Fruit fly (Drosophila melanogaster) whole organism, embryonic: ENCODE results near the gene CG32054.

Experiments
- Asciz ChIP-seq: fragments of 200-800 bp; sonication (Bioruptor generic); optimal IDR thresholded peaks from 2 replicates; lab custom pipeline; 2017; ENCODE audit warnings: missing biosample characterization, mild to moderate bottlenecking, missing genetic modification characterization, missing genetic modification reagents
- CG10209 ChIP-seq: fragments of 200-800 bp; sonication (Bioruptor generic); optimal IDR thresholded peaks from 3 replicates; lab custom pipeline; 2017; ENCODE audit warnings: missing biosample characterization, mild to moderate bottlenecking, missing genetic modification characterization, missing genetic modification reagents
- CG10462 ChIP-seq: fragments of 200-800 bp; sonication (Bioruptor generic); optimal IDR thresholded peaks from 2 replicates; lab custom pipeline; 2016; ENCODE audit warnings: missing biosample characterization, missing genetic modification characterization
- CG15269 ChIP-seq: fragments of 200-800 bp; sonication (Bioruptor generic); optimal IDR thresholded peaks from 2 replicates; lab custom pipeline; 2018; ENCODE audit warnings: missing biosample characterization, mild to moderate bottlenecking, missing genetic modification characterization, moderate library complexity
- CG15601 ChIP-seq: fragments of 200-800 bp; sonication (Bioruptor generic); optimal IDR thresholded peaks from 3 replicates; lab custom pipeline; 2019; ENCODE audit warnings: missing biosample characterization, mild to moderate bottlenecking, missing genetic modification characterization, moderate library complexity
- CG18476 ChIP-seq: fragments of 200-800 bp; sonication (Bioruptor generic); optimal IDR thresholded peaks from 2 replicates; lab custom pipeline; 2016; ENCODE audit warnings: missing biosample characterization, mild to moderate bottlenecking, missing genetic modification characterization
- CG18764 ChIP-seq: fragments of 200-800 bp; sonication (Bioruptor generic); optimal IDR thresholded peaks from 3 replicates; lab custom pipeline; 2016; ENCODE audit warnings: missing biosample characterization, missing genetic modification characterization
- CG2120 ChIP-seq: fragments of 200-800 bp; sonication (Bioruptor generic); optimal IDR thresholded peaks from 3 replicates; lab custom pipeline; 2016; ENCODE audit warnings: missing biosample characterization, missing genetic modification characterization
- CG34224 ChIP-seq: fragments of 200-800 bp; sonication (Bioruptor generic); IDR thresholded peaks from 3 replicates; pipeline ENCODE4 v1.3.6; 2022; ENCODE audit warnings: missing biosample characterization, missing genetic modification characterization; ENCODE audit not compliant: partially characterized antibody
- CTCF ChIP-seq: fragments of 200-800 bp; sonication (Bioruptor generic); optimal IDR thresholded peaks from 2 replicates; lab custom pipeline; 2017; ENCODE audit warnings: missing biosample characterization, mild to moderate bottlenecking, missing genetic modification characterization, moderate library complexity
- Ets65A ChIP-seq: fragments of 200-800 bp; sonication (Bioruptor generic); peaks from one replicate; lab custom pipeline; 2016; ENCODE audit warnings: missing biosample characterization, missing genetic modification characterization
- GATAe ChIP-seq: fragments of 200-800 bp; sonication (Bioruptor generic); conservative IDR thresholded peaks from 2 replicates; pipeline ENCODE4 v1.3.6; 2022; ENCODE audit warnings: missing biosample characterization, missing genetic modification characterization
- Hey ChIP-seq: fragments of 200-800 bp; sonication (Bioruptor generic); optimal IDR thresholded peaks from 3 replicates; lab custom pipeline; 2018; ENCODE audit warnings: missing biosample characterization, mild to moderate bottlenecking, missing genetic modification characterization
- Vsx1 ChIP-seq: fragments of 200-800 bp; sonication (Bioruptor generic); optimal IDR thresholded peaks from 2 replicates; lab custom pipeline; 2017; ENCODE audit warnings: missing biosample characterization, mild to moderate bottlenecking, missing genetic modification characterization, missing genetic modification reagents
- ase ChIP-seq: fragments of 200-800 bp; sonication (Bioruptor generic); IDR thresholded peaks from 3 replicates; pipeline ENCODE4 v1.3.6; 2022; ENCODE audit warnings: missing biosample characterization, missing genetic modification characterization
- chinmo ChIP-seq: fragments of 200-800 bp; sonication (Bioruptor generic); IDR thresholded peaks from 4 replicates; pipeline ENCODE4 v1.3.6; 2022; ENCODE audit warnings: missing biosample characterization, missing genetic modification characterization; ENCODE audit not compliant: partially characterized antibody
- esg ChIP-seq: fragments of 200-800 bp; sonication (Bioruptor generic); conservative IDR thresholded peaks from 2 replicates; pipeline ENCODE4 v1.3.6; 2022; ENCODE audit warnings: missing biosample characterization, missing genetic modification characterization
- exex ChIP-seq: fragments of 200-800 bp; sonication (Bioruptor generic); optimal IDR thresholded peaks from 4 replicates; lab custom pipeline; 2018; ENCODE audit warnings: missing biosample characterization, mild to moderate bottlenecking, missing genetic modification characterization, moderate library complexity
- grn ChIP-seq: fragments of 200-800 bp; sonication (Bioruptor generic); optimal IDR thresholded peaks from 3 replicates; lab custom pipeline; 2017; ENCODE audit warnings: missing biosample characterization, missing genetic modification characterization
- insv ChIP-seq, 2 experiments: fragments of 200-800 bp; sonication (Bioruptor generic); optimal IDR thresholded peaks; 3 replicates each; lab custom pipeline; 2016 to 2018; ENCODE audit warnings: missing biosample characterization in 2 of 2, missing genetic modification characterization in 2 of 2
- mirr ChIP-seq: fragments of 200-800 bp; sonication (Bioruptor generic); optimal IDR thresholded peaks from 3 replicates; lab custom pipeline; 2018; ENCODE audit warnings: missing biosample characterization, mild to moderate bottlenecking, missing genetic modification characterization
- onecut ChIP-seq: fragments of 200-800 bp; sonication (Bioruptor generic); IDR thresholded peaks from 2 replicates; pipeline ENCODE4 v1.3.6; 2022; ENCODE audit warnings: missing biosample characterization, missing genetic modification characterization
- row ChIP-seq: fragments of 200-800 bp; sonication (Bioruptor generic); IDR thresholded peaks from 3 replicates; pipeline ENCODE4 v1.3.6; 2022; ENCODE audit warnings: missing biosample characterization, missing genetic modification characterization
- stwl ChIP-seq: fragments of 200-800 bp; sonication (Bioruptor generic); optimal IDR thresholded peaks from 3 replicates; lab custom pipeline; 2018; ENCODE audit warnings: missing biosample characterization, mild to moderate bottlenecking, missing genetic modification characterization, moderate library complexity
- sug ChIP-seq: fragments of 200-800 bp; optimal IDR thresholded peaks from 2 replicates; lab custom pipeline; 2019; ENCODE audit warnings: missing biosample characterization, mild to moderate bottlenecking, missing genetic modification characterization, moderate library complexity
- tio ChIP-seq: fragments of 200-800 bp; sonication (Bioruptor generic); optimal IDR thresholded peaks from 2 replicates; lab custom pipeline; 2017; ENCODE audit warnings: missing biosample characterization, missing genetic modification characterization, inconsistent platforms

CG32054 gene

DNA sequence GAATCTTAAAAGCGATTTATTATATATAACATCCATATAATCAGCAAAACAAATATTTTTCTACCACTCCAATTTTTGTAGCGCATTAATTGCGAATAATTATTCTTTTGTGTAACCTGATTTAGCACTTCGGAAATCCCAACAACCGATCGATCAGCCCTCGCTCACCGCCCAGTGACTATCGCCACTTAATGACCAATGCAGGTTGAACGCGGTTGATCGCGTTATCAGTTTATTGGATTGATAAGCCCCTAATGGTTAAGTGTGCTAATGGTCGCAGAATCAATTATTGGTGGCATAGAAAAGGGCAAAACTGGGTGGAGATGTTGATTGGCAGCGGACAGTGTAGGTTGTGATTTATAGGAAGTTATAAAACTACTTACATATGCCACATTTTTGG, 6.1 kb downstream of the CG32054 start:
- TF ChIP-seq CG18476 (GFP tag; lab: Kevin White, UChicago), result peak; percentile 12
- peak; percentile 96 for TF ChIP-seq Hey
- peak; percentile 55; the same call in 2 of the 3 replicates for TF ChIP-seq row
- TF ChIP-seq CG10209 (GFP tag; lab: Kevin White, UChicago), result no peak
- peak; percentile 54 for TF ChIP-seq GATAe (GFP tag; lab: Robert Waterston, UW)
- TF ChIP-seq Vsx1, result peak; percentile 82
- peak; percentile 71 for TF ChIP-seq CG15601 (tag; lab: Kevin White, UChicago)
- no peak for TF ChIP-seq Asciz
- peak; percentile 63 for TF ChIP-seq mirr (GFP tag; lab: Kevin White, UChicago)
- TF ChIP-seq tio (GFP tag; lab: Kevin White, UChicago), result no peak
- TF ChIP-seq sug (tag; lab: Kevin White, UChicago), result peak; percentile 54
- peak; percentile 96 for TF ChIP-seq exex (tag; lab: Kevin White, UChicago)
- no peak for TF ChIP-seq CG10462 (GFP tag; lab: Kevin White, UChicago)
- peak; percentile 60 for TF ChIP-seq grn (GFP tag; lab: Kevin White, UChicago)
- 0 out of 4 replicates have a peak, but pooled peaks have one; percentile 55 for TF ChIP-seq chinmo (GFP tag; lab: Robert Waterston, UW)
- TF ChIP-seq, all 482 proteins: peak for 11

DNA sequence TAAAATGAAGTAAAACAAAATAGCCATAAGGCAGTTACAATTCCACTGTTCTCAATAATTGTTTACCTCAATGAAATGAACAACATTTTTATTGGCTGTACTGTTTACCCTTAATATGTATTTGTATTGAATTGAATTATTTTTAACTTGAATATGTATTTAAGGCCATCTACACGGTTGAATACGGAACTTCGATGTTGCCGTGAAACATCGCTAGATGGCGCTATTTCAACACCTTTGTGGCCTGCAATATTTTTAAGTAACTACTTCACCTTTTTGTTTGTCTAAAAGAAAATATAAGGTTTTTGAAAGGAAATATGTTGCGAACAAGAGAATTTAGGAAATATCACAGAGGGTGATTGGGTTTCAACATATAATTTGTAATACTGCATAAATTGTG, 16.0 kb downstream of the CG32054 start:
- no peak for TF ChIP-seq CG18764 (GFP tag; lab: Kevin White, UChicago)
- peak; percentile 9 for TF ChIP-seq Ets65A (GFP tag; lab: Kevin White, UChicago)
- TF ChIP-seq CTCF (GFP tag; lab: Kevin White, UChicago), result peak; percentile 91
- peak; percentile 33 for TF ChIP-seq stwl (tag; lab: Kevin White, UChicago)
- TF ChIP-seq insv (GFP tag; optimal IDR thresholded peaks at IDR 0.05; lab: Kevin White, UChicago), result no peak
- peak; percentile 24; the same call in 1 of the 2 replicates for TF ChIP-seq onecut

DNA sequence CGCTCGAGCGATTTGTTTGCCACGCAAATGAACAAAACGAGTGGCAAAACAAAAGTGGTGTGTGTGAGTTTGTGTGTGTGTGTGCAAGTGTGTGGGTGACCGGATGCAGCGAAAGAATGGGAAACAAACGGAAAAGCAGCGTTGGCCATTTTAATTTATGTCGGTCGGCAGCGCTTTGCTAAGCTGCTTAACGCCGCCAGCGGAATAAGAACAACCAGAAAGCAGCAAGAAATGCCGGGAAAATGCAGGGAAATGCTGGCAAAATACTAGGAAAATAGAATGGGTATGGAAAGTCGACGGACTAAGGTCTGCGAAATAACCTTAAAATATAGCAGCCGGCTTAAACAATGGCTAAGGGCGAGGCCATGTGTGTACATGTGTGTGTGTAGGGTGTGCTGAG, 42.0 kb downstream of the CG32054 start:
- no peak for TF ChIP-seq CG15601 (tag; lab: Kevin White, UChicago)
- TF ChIP-seq CG34224 (GFP tag; lab: Robert Waterston, UW), result no peak
- TF ChIP-seq esg (GFP tag; lab: Robert Waterston, UW), result no peak
- TF ChIP-seq CG2120, result no peak
- TF ChIP-seq Ets65A (GFP tag; lab: Kevin White, UChicago), result peak; percentile 90
- TF ChIP-seq CG15269, result no peak
- 0 out of 3 replicates have a peak, but pooled peaks have one; percentile 16 for TF ChIP-seq ase (GFP tag; lab: Robert Waterston, UW)
